Fruit fly (Drosophila melanogaster): ENCODE data around the gene Kul.

Kul gene

DNA sequence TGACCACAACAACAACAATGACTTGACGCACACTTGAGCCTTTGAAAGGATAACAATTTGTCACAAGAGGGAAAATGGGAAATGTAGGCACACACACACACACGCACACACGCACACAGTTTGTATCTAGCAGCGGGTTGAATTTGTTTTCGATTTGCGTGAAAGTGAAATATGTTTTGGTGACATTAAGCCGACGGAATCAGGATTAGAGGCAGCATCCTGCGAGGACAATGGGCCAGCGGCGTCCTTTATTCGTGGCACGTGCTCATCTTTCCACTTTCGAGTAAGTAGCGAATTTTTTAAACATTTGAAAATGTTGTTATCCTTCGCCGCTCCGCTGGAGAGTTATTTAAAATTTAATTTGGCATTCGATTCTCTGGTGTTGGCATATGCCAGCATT, 18.4 kb upstream of the Kul start:
- TF ChIP-seq noc (tag; optimal IDR thresholded peaks at IDR 0.05), result no peak

dm6 chr3R:29708322-29708721, 17.3 kb upstream of the Kul start:
- TF ChIP-seq noc (tag; optimal IDR thresholded peaks at IDR 0.05), result no peak

DNA sequence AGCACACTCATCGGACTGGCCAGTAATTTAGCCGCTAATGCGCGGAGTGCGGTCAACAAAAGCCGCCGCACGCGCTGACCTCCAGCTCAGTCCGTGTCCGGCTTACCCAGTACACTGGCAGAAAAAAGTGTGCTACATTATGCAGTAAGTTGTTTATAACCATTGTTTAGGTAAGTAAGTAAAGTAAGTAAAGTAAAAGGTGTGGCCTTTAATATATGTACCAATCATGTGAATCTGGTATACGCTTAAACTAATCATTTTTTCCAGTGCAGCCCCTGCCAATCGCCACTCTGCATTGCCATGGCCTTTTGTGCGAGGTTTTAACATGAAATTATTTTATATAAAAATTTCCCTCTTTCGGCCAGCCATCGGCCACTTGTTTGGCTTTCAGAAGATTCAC, 14.2 kb upstream of the Kul start:
- TF ChIP-seq noc (tag; optimal IDR thresholded peaks at IDR 0.05), result no peak

- TF ChIP-seq noc (tag; optimal IDR thresholded peaks at IDR 0.05), result no peak
These were observed 11.3 kb upstream of the Kul start, which contains the start of gene Obp99d for dm6 chr3R:29714314-29714713. Gene Obp99d (plus strand): TSS chr3R:29714505.

- TF ChIP-seq noc (tag; optimal IDR thresholded peaks at IDR 0.05), result no peak
These were observed 10.4 kb upstream of the Kul start, which contains the start of gene Dup99B for dm6 chr3R:29715277-29715676. Gene Dup99B (minus strand): TSS chr3R:29715377.

- no peak for TF ChIP-seq noc (tag; optimal IDR thresholded peaks at IDR 0.05)
These were observed 9.4 kb upstream of the Kul start for dm6 chr3R:29716043-29716781.

DNA sequence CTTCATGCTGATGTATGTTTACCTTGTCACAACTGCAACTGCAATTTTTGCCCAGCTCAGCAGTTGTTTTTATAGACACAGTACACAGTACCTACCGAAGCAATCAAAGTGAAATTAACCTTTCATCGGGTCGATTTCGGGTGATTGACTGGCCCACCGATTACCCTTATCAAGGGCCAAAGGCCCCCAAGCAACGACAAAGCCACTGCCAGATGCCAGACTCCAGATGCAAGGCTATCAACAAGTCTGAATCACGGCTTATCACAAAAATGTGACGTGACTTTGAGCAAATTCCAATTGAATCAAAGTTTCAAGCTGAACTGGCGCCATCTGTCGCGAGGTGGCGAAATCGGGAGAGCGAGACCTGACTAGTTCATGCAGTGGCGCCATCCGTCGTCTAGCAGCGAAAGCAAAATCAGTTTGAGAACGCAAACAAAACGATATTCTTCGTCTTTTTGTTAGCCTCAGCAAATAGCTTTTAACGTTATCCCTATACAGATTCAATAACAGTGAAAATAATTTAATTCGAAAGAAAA, 8.8 kb upstream of the Kul start, which contains the start of gene Obp99b:
TSS of gene Obp99b (minus strand) at position 115 of the 536 bp plus-strand sequence.
- TF ChIP-seq noc (tag; optimal IDR thresholded peaks at IDR 0.05), result no peak

DNA sequence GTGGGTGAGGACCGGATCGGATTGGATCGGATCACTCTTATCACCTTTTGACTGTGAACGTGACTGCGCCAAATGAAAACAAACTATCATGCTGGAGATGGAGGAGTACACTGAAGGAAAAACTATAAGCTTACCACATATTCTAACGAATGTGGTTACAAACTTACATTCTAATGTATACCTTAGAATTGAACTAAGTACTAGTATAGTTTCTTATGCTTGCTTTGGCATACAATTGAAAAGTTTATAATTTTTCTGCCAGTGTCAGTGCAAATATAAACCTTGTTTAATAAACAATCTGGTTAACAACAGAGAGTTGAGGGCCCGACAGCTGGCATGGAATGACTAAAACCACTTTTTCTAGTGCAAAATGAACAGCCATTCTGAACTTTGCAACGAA, 8.1 kb upstream of the Kul start:
- TF ChIP-seq noc (tag; optimal IDR thresholded peaks at IDR 0.05), result no peak

DNA sequence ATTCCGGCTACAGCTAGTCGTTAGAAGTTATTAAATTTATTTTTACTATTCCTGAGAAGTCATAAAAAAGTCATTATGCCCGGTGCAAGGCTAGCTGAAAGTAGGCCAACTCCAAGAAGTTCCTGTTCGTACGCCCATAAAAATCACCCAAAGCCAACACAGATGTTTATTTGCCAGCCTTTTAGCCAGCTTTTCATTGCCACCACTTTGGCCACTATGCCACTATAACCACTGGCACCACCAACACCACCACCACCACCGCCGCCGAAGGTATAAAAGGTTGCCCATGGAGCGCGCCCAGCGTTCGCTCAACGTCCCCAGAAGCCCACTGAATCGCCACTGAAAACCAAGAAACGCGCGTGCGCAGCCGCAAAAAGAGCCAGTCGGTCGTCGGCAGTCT, 7.3 kb upstream of the Kul start, which contains the start of gene CG15506:
TSS of gene CG15506 (plus strand) at position 301 of the 400 bp plus-strand sequence.
- no peak for TF ChIP-seq noc (tag; optimal IDR thresholded peaks at IDR 0.05)

- no peak for TF ChIP-seq noc (tag; optimal IDR thresholded peaks at IDR 0.05)
These were observed 3.4 kb upstream of the Kul start, which contains the start of gene CG34296 for dm6 chr3R:29722238-29722637. Gene CG34296 (plus strand): TSS chr3R:29722538.

- no peak for TF ChIP-seq noc (tag; optimal IDR thresholded peaks at IDR 0.05)
These were observed 2.5 kb upstream of the Kul start, which contains the start of gene Pcd for dm6 chr3R:29723048-29723656. Gene Pcd (plus strand): TSS chr3R:29723163.

- TF ChIP-seq noc (tag; optimal IDR thresholded peaks at IDR 0.05), result no peak
These were observed 885 bp upstream of the Kul start, which contains the start of the genes Naa40 and CG18731 for dm6 chr3R:29724745-29725144. Gene Naa40 (minus strand): TSS chr3R:29724950. Gene CG18731 (plus strand): TSS chr3R:29725027.

dm6 chr3R:29726277-29726676, 647 bp downstream of the Kul start:
- no peak for TF ChIP-seq noc (tag; optimal IDR thresholded peaks at IDR 0.05)

DNA sequence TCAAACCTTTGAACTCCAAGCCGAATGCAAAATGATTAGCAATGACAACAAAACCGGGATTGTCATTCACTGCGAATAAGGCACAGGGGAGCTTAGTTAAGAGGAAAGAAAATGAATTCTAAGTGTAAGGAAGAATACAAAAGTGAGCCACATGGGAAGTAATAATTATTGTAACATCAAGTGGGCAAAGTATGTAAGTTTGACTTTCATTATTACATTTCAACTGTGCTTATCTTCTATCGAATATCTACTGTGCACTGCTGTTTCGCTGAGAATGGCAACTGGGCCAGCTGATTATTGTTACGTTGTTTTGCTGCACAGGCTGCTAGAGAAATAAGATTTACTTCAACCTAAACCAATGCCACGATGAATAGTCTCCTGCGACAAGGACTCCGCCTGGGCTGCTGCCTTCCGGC, 11.1 kb downstream of the Kul start, which contains the start of the genes CG7601 and CIA30:
TSS of gene CG7601 (minus strand) at position 68 of the 416 bp plus-strand sequence.
TSS of gene CIA30 (plus strand) at position 288 of the 416 bp plus-strand sequence.
- TF ChIP-seq noc (tag; optimal IDR thresholded peaks at IDR 0.05), result peak; percentile 98

dm6 chr3R:29737891-29738290, 12.3 kb downstream of the Kul start, which contains the start of gene Gnpnat:
Gene Gnpnat (plus strand): TSS chr3R:29738275.
- TF ChIP-seq noc (tag; optimal IDR thresholded peaks at IDR 0.05), result peak; percentile 70

dm6 chr3R:29740078-29740477, 14.4 kb downstream of the Kul start:
- no peak for TF ChIP-seq noc (tag; optimal IDR thresholded peaks at IDR 0.05)

Data from whole organism, larva.